Worm (Caenorhabditis elegans): ENCODE data around the gene mrp-8.

ce11 chrIII:12235914-12236313 lies 67.1 kb downstream of the mrp-8 start, which contains the start of the genes grl-15 and fbxa-89:
- no peak for TF ChIP-seq hmg-1.2 (GFP tag; IDR thresholded peaks at IDR 0.05)
- no peak for TF ChIP-seq somi-1 (GFP tag; optimal IDR thresholded peaks at IDR 0.05)
- TF ChIP-seq ztf-25 (GFP tag; IDR thresholded peaks at IDR 0.05) = no peak
- TF ChIP-seq ceh-100 (GFP tag; IDR thresholded peaks at IDR 0.05) = no peak
- TF ChIP-seq K12H6.12 (tag; optimal IDR thresholded peaks at IDR 0.05) = no peak
- no peak for TF ChIP-seq madf-8 (GFP tag; conservative IDR thresholded peaks at IDR 0.05)
- TF ChIP-seq nhr-179 (tag; optimal IDR thresholded peaks at IDR 0.05) = no peak
- no peak for TF ChIP-seq snpc-3.4 (tag; optimal IDR thresholded peaks at IDR 0.05)
- no peak for TF ChIP-seq ccch-3 (GFP tag; optimal IDR thresholded peaks at IDR 0.05)

Data from whole organism, young adult.